Worm (Caenorhabditis elegans) whole organism, mixed stage, embryonic: ENCODE measurements around the gene ctsa-4.2.

ENCODE experiments used
- M03D4.4 ChIP-seq: sonication (generic microtip); optimal IDR thresholded peaks from 2 replicates; lab custom pipeline; 2017; ENCODE audit warnings: mild to moderate bottlenecking, missing genetic modification characterization, missing compliant biosample characterization
- bed-3 ChIP-seq: fragments of 200-800 bp; sonication (Bioruptor generic); optimal IDR thresholded peaks from 3 replicates; lab custom pipeline; 2018; ENCODE audit warnings: mild to moderate bottlenecking, missing genetic modification characterization, moderate library complexity, missing compliant biosample characterization
- blmp-1 ChIP-seq: fragments of 150-350 bp; optimal IDR thresholded peaks from 2 replicates; lab custom pipeline; 2014; ENCODE audit warnings: missing biosample characterization, missing genetic modification characterization
- ceh-39 ChIP-seq: fragments of 150-350 bp; optimal IDR thresholded peaks from 2 replicates; lab custom pipeline; 2014; ENCODE audit warnings: missing biosample characterization, missing genetic modification characterization
- ceh-43 ChIP-seq: fragments of 200-800 bp; sonication (Bioruptor generic); optimal IDR thresholded peaks from 2 replicates; lab custom pipeline; 2018; ENCODE audit warnings: mild to moderate bottlenecking, missing genetic modification characterization, moderate library complexity, missing compliant biosample characterization
- ceh-83 ChIP-seq: fragments of 200-800 bp; sonication (Bioruptor generic); optimal IDR thresholded peaks from 2 replicates; lab custom pipeline; 2018; ENCODE audit warnings: mild to moderate bottlenecking, missing genetic modification characterization, missing compliant biosample characterization
- ces-1 ChIP-seq: fragments of 150-350 bp; optimal IDR thresholded peaks from 2 replicates; lab custom pipeline; 2014; ENCODE audit warnings: missing biosample characterization, missing genetic modification reagents, missing genetic modification characterization
- cnd-1 ChIP-seq: fragments of 200-800 bp; sonication (Bioruptor generic); optimal IDR thresholded peaks from 2 replicates; lab custom pipeline; 2018; ENCODE audit warnings: mild to moderate bottlenecking, missing genetic modification characterization, missing compliant biosample characterization
- drap-1 ChIP-seq: fragments of 200-800 bp; sonication (Bioruptor generic); optimal IDR thresholded peaks from 3 replicates; lab custom pipeline; 2018; ENCODE audit warnings: mild to moderate bottlenecking, missing genetic modification characterization, missing compliant biosample characterization
- elt-1 ChIP-seq: sonication (generic microtip); optimal IDR thresholded peaks from 2 replicates; lab custom pipeline; 2017; ENCODE audit warnings: missing genetic modification characterization, mild to moderate bottlenecking, missing compliant biosample characterization, antibody characterized with exemption, moderate library complexity, borderline replicate concordance; ENCODE audit not compliant: insufficient read depth
- elt-3 ChIP-seq: fragments of 150-350 bp; optimal IDR thresholded peaks from 2 replicates; lab custom pipeline; 2014; ENCODE audit warnings: missing biosample characterization, missing genetic modification characterization
- flh-1 ChIP-seq: fragments of 200-800 bp; sonication (Bioruptor generic); optimal IDR thresholded peaks from 2 replicates; lab custom pipeline; 2018; ENCODE audit warnings: mild to moderate bottlenecking, missing genetic modification characterization, moderate library complexity, missing compliant biosample characterization
- ham-2 ChIP-seq: fragments of 200-800 bp; sonication (Bioruptor generic); optimal IDR thresholded peaks from 2 replicates; lab custom pipeline; 2018; ENCODE audit warnings: mild to moderate bottlenecking, missing genetic modification characterization, missing compliant biosample characterization
- hlh-1 ChIP-seq: fragments of 150-350 bp; optimal IDR thresholded peaks from 2 replicates; lab custom pipeline; 2014; ENCODE audit warnings: missing biosample characterization, missing genetic modification reagents, missing genetic modification characterization
- lin-13 ChIP-seq: fragments of 150-350 bp; optimal IDR thresholded peaks from 2 replicates; lab custom pipeline; 2014; ENCODE audit warnings: missing biosample characterization, missing genetic modification characterization
- lin-32 ChIP-seq: fragments of 200-800 bp; sonication (Bioruptor generic); optimal IDR thresholded peaks from 2 replicates; lab custom pipeline; 2018; ENCODE audit warnings: mild to moderate bottlenecking, missing genetic modification characterization, missing compliant biosample characterization
- mab-5 ChIP-seq: fragments of 150-350 bp; optimal IDR thresholded peaks from 2 replicates; lab custom pipeline; 2014; ENCODE audit warnings: missing biosample characterization, missing genetic modification characterization
- mep-1 ChIP-seq: fragments of 150-350 bp; optimal IDR thresholded peaks from 2 replicates; lab custom pipeline; 2017; ENCODE audit warnings: missing biosample characterization, missing genetic modification reagents, missing genetic modification characterization, inconsistent platforms
- mls-2 ChIP-seq: sonication (generic microtip); optimal IDR thresholded peaks from 2 replicates; lab custom pipeline; 2016; ENCODE audit warnings: mild to moderate bottlenecking, missing genetic modification characterization, moderate library complexity, missing compliant biosample characterization
- nhr-12 ChIP-seq: fragments of 150-350 bp; optimal IDR thresholded peaks from 2 replicates; lab custom pipeline; 2014; ENCODE audit warnings: missing biosample characterization, missing genetic modification characterization
- nhr-2 ChIP-seq: fragments of 150-350 bp; optimal IDR thresholded peaks from 2 replicates; lab custom pipeline; 2014; ENCODE audit warnings: missing biosample characterization, missing genetic modification characterization
- nhr-237 ChIP-seq: fragments of 150-350 bp; optimal IDR thresholded peaks from 2 replicates; lab custom pipeline; 2014; ENCODE audit warnings: missing biosample characterization, missing genetic modification characterization
- nhr-28 ChIP-seq: fragments of 150-350 bp; optimal IDR thresholded peaks from 2 replicates; lab custom pipeline; 2014; ENCODE audit warnings: missing biosample characterization, missing genetic modification characterization
- nhr-76 ChIP-seq: sonication (generic microtip); optimal IDR thresholded peaks from 2 replicates; lab custom pipeline; 2017; ENCODE audit warnings: missing biosample characterization, missing genetic modification characterization
- sem-2 ChIP-seq: fragments of 200-800 bp; sonication (Bioruptor generic); optimal IDR thresholded peaks from 2 replicates; lab custom pipeline; 2018; ENCODE audit warnings: mild to moderate bottlenecking, missing genetic modification characterization, missing compliant biosample characterization
- snpc-4 ChIP-seq: fragments of 150-350 bp; optimal IDR thresholded peaks from 2 replicates; lab custom pipeline; 2014; ENCODE audit warnings: missing biosample characterization, missing genetic modification characterization
- tbx-8 ChIP-seq: fragments of 200-800 bp; sonication (Bioruptor generic); optimal IDR thresholded peaks from 2 replicates; lab custom pipeline; 2018; ENCODE audit warnings: mild to moderate bottlenecking, missing genetic modification characterization, moderate library complexity, missing compliant biosample characterization
- unc-120 ChIP-seq: sonication (generic microtip); optimal IDR thresholded peaks from 2 replicates; lab custom pipeline; 2017; ENCODE audit warnings: missing genetic modification characterization, missing compliant biosample characterization; ENCODE audit not compliant: poor library complexity, severe bottlenecking
- unc-39 ChIP-seq: fragments of 150-350 bp; optimal IDR thresholded peaks from 2 replicates; lab custom pipeline; 2014; ENCODE audit warnings: missing biosample characterization, missing genetic modification characterization
- unc-62 ChIP-seq: fragments of 150-350 bp; optimal IDR thresholded peaks from 2 replicates; lab custom pipeline; 2014; ENCODE audit warnings: missing biosample characterization, missing genetic modification reagents, missing genetic modification characterization
- zip-8 ChIP-seq: fragments of 150-350 bp; optimal IDR thresholded peaks from 2 replicates; lab custom pipeline; 2014; ENCODE audit warnings: missing biosample characterization, missing genetic modification characterization
- ztf-11 ChIP-seq: fragments of 150-350 bp; optimal IDR thresholded peaks from 2 replicates; lab custom pipeline; 2014; ENCODE audit warnings: missing biosample characterization, missing genetic modification characterization

The ctsa-4.2 gene

DNA sequence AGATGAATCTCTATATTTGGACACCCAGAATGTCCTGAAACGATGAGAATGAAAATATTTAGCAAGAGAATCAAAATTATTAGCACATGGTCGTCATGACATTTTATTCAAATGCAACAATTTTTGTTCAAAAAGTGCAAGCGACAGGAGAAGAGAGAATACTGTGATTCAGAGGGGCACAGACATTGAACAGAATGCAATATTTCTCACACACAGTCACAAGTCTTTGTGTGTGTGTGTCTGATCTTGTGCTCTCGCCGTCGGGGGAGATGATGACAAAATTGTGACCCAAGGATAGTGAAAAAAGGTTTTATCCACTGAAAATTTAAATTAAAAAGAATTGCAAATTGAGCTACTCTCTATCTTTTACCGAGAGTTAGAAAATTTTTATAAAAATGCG lies 9.1 kb upstream of the ctsa-4.2 start:
- TF ChIP-seq unc-39 (tag; lab: Kevin White, UChicago) = no peak
- TF ChIP-seq drap-1 (GFP tag; lab: Kevin White, UChicago) = no peak
- TF ChIP-seq ztf-11 (tag; lab: Kevin White, UChicago) = no peak
- TF ChIP-seq cnd-1 (tag; lab: Kevin White, UChicago) = no peak
- no peak for TF ChIP-seq nhr-76 (tag; lab: Kevin White, UChicago)
- no peak for TF ChIP-seq mab-5
- TF ChIP-seq snpc-4 (tag; lab: Kevin White, UChicago) = no peak
- TF ChIP-seq unc-120 (tag; lab: Kevin White, UChicago) = no peak
- no peak for TF ChIP-seq ceh-39
- TF ChIP-seq tbx-8 = no peak
- TF ChIP-seq unc-62 (GFP tag; lab: Kevin White, UChicago) = no peak
- no peak for TF ChIP-seq nhr-28 (tag; lab: Kevin White, UChicago)
- no peak for TF ChIP-seq M03D4.4 (tag; lab: Kevin White, UChicago)

ce11 chrIII:6604317-6604716 lies 8.0 kb upstream of the ctsa-4.2 start:
- TF ChIP-seq zip-8 (tag; lab: Kevin White, UChicago) (no peak), mab-5 (no peak), ceh-83 (GFP tag; lab: Kevin White, UChicago) (no peak), ceh-39 (no peak), blmp-1 (tag; lab: Kevin White, UChicago) (no peak), elt-3 (tag; lab: Kevin White, UChicago) (no peak), nhr-12 (tag; lab: Kevin White, UChicago) (no peak), unc-39 (tag; lab: Kevin White, UChicago) (no peak), lin-13 (no peak), hlh-1 (tag; lab: Kevin White, UChicago) (no peak), M03D4.4 (tag; lab: Kevin White, UChicago) (no peak)

ce11 chrIII:6605442-6605992 lies 6.8 kb upstream of the ctsa-4.2 start:
- TF ChIP-seq lin-32 (GFP tag; lab: Kevin White, UChicago) (peak; percentile 98), unc-39 (tag; lab: Kevin White, UChicago) (no peak), M03D4.4 (tag; lab: Kevin White, UChicago) (no peak), hlh-1 (tag; lab: Kevin White, UChicago) (peak; percentile 25), ceh-43 (no peak), lin-13 (peak; percentile 9), bed-3 (GFP tag; lab: Kevin White, UChicago) (no peak), nhr-2 (tag; lab: Kevin White, UChicago) (peak; percentile 56), cnd-1 (tag; lab: Kevin White, UChicago) (peak; percentile 96), mep-1 (tag; lab: Kevin White, UChicago) (no peak), tbx-8 (no peak), nhr-237 (no peak), nhr-12 (tag; lab: Kevin White, UChicago) (no peak), elt-1 (peak; percentile 88), flh-1 (GFP tag; lab: Kevin White, UChicago) (no peak), snpc-4 (tag; lab: Kevin White, UChicago) (no peak), ces-1 (GFP tag; lab: Kevin White, UChicago) (peak; percentile 4), ztf-11 (tag; lab: Kevin White, UChicago) (no peak), unc-62 (GFP tag; lab: Kevin White, UChicago) (peak; percentile 39), mls-2 (tag; lab: Kevin White, UChicago) (peak; percentile 53), ham-2 (GFP tag; lab: Kevin White, UChicago) (no peak), drap-1 (GFP tag; lab: Kevin White, UChicago) (no peak), unc-120 (tag; lab: Kevin White, UChicago) (no peak), mab-5 (no peak)

DNA sequence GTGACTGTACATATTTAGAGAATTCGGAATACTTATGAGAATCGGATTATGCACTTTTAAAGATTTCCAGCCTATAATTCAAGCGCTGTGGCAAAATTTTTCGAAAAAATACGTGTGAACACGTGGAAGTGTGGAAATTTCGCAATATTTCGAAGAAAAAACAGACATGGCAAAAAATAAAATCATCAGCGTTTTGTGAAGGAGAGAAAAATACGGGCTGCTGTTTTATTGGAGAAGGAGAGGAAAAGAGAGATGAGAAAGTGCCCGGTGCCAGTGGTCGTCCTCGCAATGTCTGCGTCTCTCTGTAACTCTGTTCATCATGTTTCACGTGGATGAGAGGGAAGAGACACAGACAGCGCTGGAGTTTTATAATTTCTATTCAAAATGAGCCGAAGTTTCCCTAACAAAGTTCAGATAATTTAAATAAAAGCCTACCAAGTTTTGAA lies 6.3 kb upstream of the ctsa-4.2 start:
- TF ChIP-seq ces-1 (GFP tag; lab: Kevin White, UChicago) (peak; percentile 75), ceh-39 (peak; percentile 6), nhr-2 (tag; lab: Kevin White, UChicago) (no peak), sem-2 (no peak), M03D4.4 (tag; lab: Kevin White, UChicago) (no peak), elt-3 (tag; lab: Kevin White, UChicago) (no peak), hlh-1 (tag; lab: Kevin White, UChicago) (peak; percentile 83), unc-62 (GFP tag; lab: Kevin White, UChicago) (peak; percentile 18)
